Worm (Caenorhabditis elegans) whole organism, L4/young adult: ENCODE measurements around the gene cpna-2.

ENCODE experiments used
- W03F9.2 ChIP-seq: fragments of 150-350 bp; optimal IDR thresholded peaks from 2 replicates; lab custom pipeline; 2014; ENCODE audit warnings: missing biosample characterization, missing genetic modification characterization
- him-1 ChIP-seq: sonication (generic microtip); optimal IDR thresholded peaks from 2 replicates; lab custom pipeline; 2016; ENCODE audit warnings: missing genotype, missing genetic modification reagents, missing genetic modification characterization, missing compliant biosample characterization

DNA sequence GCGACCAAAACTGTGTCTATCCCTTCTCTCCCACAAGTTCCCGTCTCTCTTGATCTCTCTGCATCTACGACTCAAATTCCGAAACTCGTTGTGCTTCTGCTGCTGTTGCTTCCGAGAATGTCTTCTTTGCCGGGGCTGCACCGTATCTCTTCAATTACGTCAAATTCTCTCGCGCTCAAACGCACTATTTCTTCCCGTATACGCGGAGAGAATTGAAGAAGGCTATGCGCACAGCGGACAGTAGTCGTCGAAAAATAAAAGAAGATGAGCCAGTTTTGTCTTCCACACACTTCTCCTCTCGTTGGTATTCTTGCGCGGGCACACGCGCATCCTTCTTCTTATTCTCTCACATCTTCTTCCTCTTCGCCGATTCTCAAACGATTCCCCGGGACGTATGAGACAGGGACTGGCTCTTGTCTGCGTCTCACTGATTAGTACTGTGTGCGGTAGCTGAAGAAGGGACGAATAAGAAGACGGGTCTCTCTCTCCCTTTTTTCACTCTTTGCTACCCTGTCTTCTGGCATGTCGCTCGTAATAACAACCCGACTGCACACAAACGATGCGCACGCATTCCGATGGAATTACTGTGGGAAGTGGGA is 48.3 kb upstream of the cpna-2 start:
- no peak for TF ChIP-seq W03F9.2
- TF ChIP-seq him-1 = no peak
